Fruit fly (Drosophila melanogaster) whole organism, prepupa: ENCODE results near the gene CG18258.

Source experiments
- Blimp-1 ChIP-seq: fragments of 200-800 bp; sonication (Bioruptor generic); optimal IDR thresholded peaks from 3 replicates; lab custom pipeline; 2017; ENCODE audit warnings: missing biosample characterization, missing genetic modification characterization, mild to moderate bottlenecking, moderate library complexity, missing genetic modification reagents
- CG10631 ChIP-seq: fragments of 200-800 bp; sonication (Bioruptor generic); optimal IDR thresholded peaks from 2 replicates; lab custom pipeline; 2016; ENCODE audit warnings: missing biosample characterization, missing genetic modification characterization
- CG10669 ChIP-seq: fragments of 200-800 bp; sonication (Bioruptor generic); optimal IDR thresholded peaks from 3 replicates; lab custom pipeline; 2018; ENCODE audit warnings: missing biosample characterization, mild to moderate bottlenecking, missing genetic modification characterization, moderate library complexity
- CG11294 ChIP-seq: fragments of 200-800 bp; sonication (Bioruptor generic); IDR thresholded peaks from 2 replicates; pipeline ENCODE4 v1.3.6; 2022; ENCODE audit warnings: missing biosample characterization, missing genetic modification characterization
- CG11762 ChIP-seq: fragments of 200-800 bp; sonication (Bioruptor generic); optimal IDR thresholded peaks from 3 replicates; lab custom pipeline; 2016; ENCODE audit warnings: missing biosample characterization, missing genetic modification characterization; ENCODE audit not compliant: insufficient read depth
- CG15336 ChIP-seq: fragments of 200-800 bp; sonication (Bioruptor generic); IDR thresholded peaks from 2 replicates; pipeline ENCODE4 v1.3.6; 2022; ENCODE audit warnings: missing biosample characterization, missing genetic modification characterization
- CG1621 ChIP-seq: fragments of 200-800 bp; sonication (Bioruptor generic); optimal IDR thresholded peaks from 3 replicates; lab custom pipeline; 2018; ENCODE audit warnings: missing biosample characterization, mild to moderate bottlenecking, missing genetic modification characterization
- CG16779 ChIP-seq: fragments of 200-800 bp; sonication (Bioruptor generic); optimal IDR thresholded peaks from 3 replicates; lab custom pipeline; 2017; ENCODE audit warnings: missing biosample characterization, mild to moderate bottlenecking, missing genetic modification characterization
- CG3032 ChIP-seq: fragments of 200-800 bp; optimal IDR thresholded peaks from 2 replicates; lab custom pipeline; 2019; ENCODE audit warnings: missing biosample characterization, mild to moderate bottlenecking, missing genetic modification characterization, moderate library complexity
- CG32006 ChIP-seq: fragments of 200-800 bp; sonication (Bioruptor generic); optimal IDR thresholded peaks from 3 replicates; lab custom pipeline; 2017; ENCODE audit warnings: missing biosample characterization, mild to moderate bottlenecking, missing genetic modification characterization
- CG34406 ChIP-seq: fragments of 200-800 bp; sonication (Bioruptor generic); optimal IDR thresholded peaks from 3 replicates; lab custom pipeline; 2016; ENCODE audit warnings: missing biosample characterization, missing genetic modification characterization
- CG3919 ChIP-seq: fragments of 200-800 bp; sonication (Bioruptor generic); optimal IDR thresholded peaks from 3 replicates; lab custom pipeline; 2016; ENCODE audit warnings: missing biosample characterization, missing genetic modification characterization
- CG6163 ChIP-seq: fragments of 200-800 bp; sonication (Bioruptor generic); IDR thresholded peaks from 3 replicates; pipeline ENCODE4 v1.3.6; 2022; ENCODE audit warnings: missing biosample characterization, missing genetic modification characterization
- CG6276 ChIP-seq: fragments of 200-800 bp; sonication (Bioruptor generic); optimal IDR thresholded peaks from 2 replicates; lab custom pipeline; 2017; ENCODE audit warnings: missing biosample characterization, mild to moderate bottlenecking, missing genetic modification characterization
- CG6808 ChIP-seq: fragments of 200-800 bp; sonication (Bioruptor generic); optimal IDR thresholded peaks from 3 replicates; lab custom pipeline; 2017; ENCODE audit warnings: missing biosample characterization, missing genetic modification characterization, mild to moderate bottlenecking, moderate library complexity, missing genetic modification reagents
- CG6854 ChIP-seq: fragments of 200-800 bp; sonication (Bioruptor generic); optimal IDR thresholded peaks from 2 replicates; lab custom pipeline; 2017; ENCODE audit warnings: missing biosample characterization, mild to moderate bottlenecking, missing genetic modification characterization
- CG7368 ChIP-seq: fragments of 200-800 bp; sonication (Bioruptor generic); optimal IDR thresholded peaks from 3 replicates; lab custom pipeline; 2016; ENCODE audit warnings: missing biosample characterization, missing genetic modification characterization
- CG8119 ChIP-seq: fragments of 200-800 bp; sonication (Bioruptor generic); IDR thresholded peaks from 3 replicates; pipeline ENCODE4 v1.3.6; 2022; ENCODE audit warnings: missing biosample characterization, missing genetic modification characterization
- CG8319 ChIP-seq: fragments of 200-800 bp; sonication (Bioruptor generic); optimal IDR thresholded peaks from 3 replicates; lab custom pipeline; 2016; ENCODE audit warnings: missing biosample characterization, missing genetic modification characterization
- CG8632 ChIP-seq: fragments of 200-800 bp; sonication (Bioruptor generic); optimal IDR thresholded peaks from 3 replicates; lab custom pipeline; 2016; ENCODE audit warnings: missing biosample characterization, missing genetic modification characterization
- CG9139 ChIP-seq: fragments of 200-800 bp; sonication (Bioruptor generic); optimal IDR thresholded peaks from 3 replicates; lab custom pipeline; 2017; ENCODE audit warnings: missing biosample characterization, mild to moderate bottlenecking, missing genetic modification characterization
- Eip78C ChIP-seq: fragments of 200-800 bp; sonication (Bioruptor generic); peaks from one replicate; lab custom pipeline; 2016; ENCODE audit warnings: missing biosample characterization, missing genetic modification characterization
- Eip93F ChIP-seq: fragments of 200-800 bp; sonication (Bioruptor generic); optimal IDR thresholded peaks from 2 replicates; lab custom pipeline; 2016; ENCODE audit warnings: missing biosample characterization, mild to moderate bottlenecking, missing genetic modification characterization
- Ets21C ChIP-seq: fragments of 200-800 bp; sonication (Bioruptor generic); optimal IDR thresholded peaks from 3 replicates; lab custom pipeline; 2016; ENCODE audit warnings: missing biosample characterization, missing genetic modification characterization
- Ets96B ChIP-seq: fragments of 200-800 bp; optimal IDR thresholded peaks from 2 replicates; lab custom pipeline; 2019; ENCODE audit warnings: missing biosample characterization, mild to moderate bottlenecking, missing genetic modification characterization, moderate library complexity
- Gug ChIP-seq: fragments of 200-800 bp; sonication (Bioruptor generic); IDR thresholded peaks from 2 replicates; pipeline ENCODE4 v1.3.6; 2022; ENCODE audit warnings: missing biosample characterization, missing genetic modification characterization
- Lpt ChIP-seq: fragments of 200-800 bp; sonication (Bioruptor generic); optimal IDR thresholded peaks from 3 replicates; lab custom pipeline; 2016; ENCODE audit warnings: missing biosample characterization, missing genetic modification characterization
- Met ChIP-seq: fragments of 200-800 bp; sonication (Bioruptor generic); optimal IDR thresholded peaks from 3 replicates; lab custom pipeline; 2016; ENCODE audit warnings: missing biosample characterization, missing genetic modification characterization
- Smox ChIP-seq: fragments of 200-800 bp; sonication (Bioruptor generic); optimal IDR thresholded peaks from 3 replicates; lab custom pipeline; 2016; ENCODE audit warnings: missing biosample characterization, missing genetic modification characterization
- Sox102F ChIP-seq: fragments of 200-800 bp; sonication (Bioruptor generic); optimal IDR thresholded peaks from 2 replicates; lab custom pipeline; 2016; ENCODE audit warnings: missing biosample characterization, mild to moderate bottlenecking, missing genetic modification characterization
- cyc ChIP-seq: fragments of 200-800 bp; sonication (Bioruptor generic); optimal IDR thresholded peaks from 3 replicates; lab custom pipeline; 2016; ENCODE audit warnings: missing biosample characterization, missing genetic modification characterization
- dac ChIP-seq: fragments of 200-800 bp; sonication (Bioruptor generic); optimal IDR thresholded peaks from 2 replicates; lab custom pipeline; 2017; ENCODE audit warnings: missing biosample characterization, mild to moderate bottlenecking, missing genetic modification characterization
- fkh ChIP-seq: fragments of 200-800 bp; sonication (Bioruptor generic); optimal IDR thresholded peaks from 3 replicates; lab custom pipeline; 2017; ENCODE audit warnings: missing biosample characterization, mild to moderate bottlenecking, missing genetic modification characterization, moderate library complexity
- net ChIP-seq: fragments of 200-800 bp; sonication (Bioruptor generic); optimal IDR thresholded peaks from 3 replicates; lab custom pipeline; 2016; ENCODE audit warnings: missing biosample characterization, missing genetic modification characterization
- pdm3 ChIP-seq: fragments of 200-800 bp; sonication (Bioruptor generic); optimal IDR thresholded peaks from 3 replicates; lab custom pipeline; 2016; ENCODE audit warnings: missing biosample characterization, missing genetic modification characterization
- svp ChIP-seq: fragments of 200-800 bp; sonication (Bioruptor generic); peaks from one replicate; lab custom pipeline; 2016; ENCODE audit warnings: missing biosample characterization, missing genetic modification characterization
- topi ChIP-seq: fragments of 200-800 bp; sonication (Bioruptor generic); optimal IDR thresholded peaks from 3 replicates; lab custom pipeline; 2016; ENCODE audit warnings: missing biosample characterization, missing genetic modification characterization
- vri ChIP-seq: fragments of 200-800 bp; sonication (Bioruptor generic); optimal IDR thresholded peaks from 3 replicates; lab custom pipeline; 2016; ENCODE audit warnings: missing biosample characterization, mild to moderate bottlenecking, missing genetic modification characterization

CG18258 gene

dm6 chrX:17218232-17218951, 6.3 kb downstream of the CG18258 start, which contains the start of gene CG12998 (continued):
- peak; percentile 29 for TF ChIP-seq CG8632 (GFP tag; lab: Kevin White, UChicago)
- no peak for TF ChIP-seq Lpt (GFP tag; lab: Kevin White, UChicago)
- TF ChIP-seq Smox: no peak
- peak; percentile 49 for TF ChIP-seq pdm3 (GFP tag; lab: Kevin White, UChicago)
- TF ChIP-seq CG16779 (tag; lab: Kevin White, UChicago): no peak
- no peak for TF ChIP-seq dac (GFP tag; lab: Kevin White, UChicago)
- TF ChIP-seq vri (GFP tag; lab: Kevin White, UChicago): no peak
- peak; percentile 3 for TF ChIP-seq CG6276
- TF ChIP-seq CG11762: peak; percentile 8
- TF ChIP-seq CG8119 (GFP tag; lab: Robert Waterston, UW): peak; percentile 40; the same call in 2 of the 3 replicates
- TF ChIP-seq Met (GFP tag; lab: Kevin White, UChicago): no peak
- no peak for TF ChIP-seq CG11294 (GFP tag; lab: Robert Waterston, UW)
- no peak for TF ChIP-seq Ets21C
- TF ChIP-seq CG32006 (GFP tag; lab: Kevin White, UChicago): peak; percentile 53
- TF ChIP-seq CG8319 (GFP tag; lab: Kevin White, UChicago): no peak
- peak; percentile 25 for TF ChIP-seq CG6808
- peak; percentile 15 for TF ChIP-seq CG1621 (tag; lab: Kevin White, UChicago)
- no peak for TF ChIP-seq svp (GFP tag; lab: Kevin White, UChicago)
- no peak for TF ChIP-seq Eip93F
- TF ChIP-seq net: peak; percentile 45
- TF ChIP-seq CG9139 (GFP tag; lab: Kevin White, UChicago): no peak
- peak; percentile 54 for TF ChIP-seq CG15336
- TF ChIP-seq CG7368 (GFP tag; lab: Kevin White, UChicago): no peak
- TF ChIP-seq Blimp-1 (GFP tag; lab: Kevin White, UChicago): no peak
- no peak for TF ChIP-seq cyc (GFP tag; lab: Kevin White, UChicago)
- peak; percentile 50 for TF ChIP-seq Gug (GFP tag; lab: Robert Waterston, UW)
- no peak for TF ChIP-seq topi
- peak; percentile 84 for TF ChIP-seq Eip78C (GFP tag; lab: Kevin White, UChicago)
- no peak for TF ChIP-seq CG6854
- peak; percentile 13 for TF ChIP-seq CG10631
- peak; percentile 34 for TF ChIP-seq Ets96B

- TF ChIP-seq CG10669 (GFP tag; lab: Kevin White, UChicago) (no peak), Gug (GFP tag; lab: Robert Waterston, UW) (no peak), CG1621 (tag; lab: Kevin White, UChicago) (no peak), CG6163 (GFP tag; lab: Robert Waterston, UW) (no peak), CG34406 (no peak), CG10631 (no peak)
These were observed 9.0 kb downstream of the CG18258 start, which contains the start of gene CG5172 for dm6 chrX:17221142-17221541. CG5172 (plus strand) TSS chrX:17221442.

DNA sequence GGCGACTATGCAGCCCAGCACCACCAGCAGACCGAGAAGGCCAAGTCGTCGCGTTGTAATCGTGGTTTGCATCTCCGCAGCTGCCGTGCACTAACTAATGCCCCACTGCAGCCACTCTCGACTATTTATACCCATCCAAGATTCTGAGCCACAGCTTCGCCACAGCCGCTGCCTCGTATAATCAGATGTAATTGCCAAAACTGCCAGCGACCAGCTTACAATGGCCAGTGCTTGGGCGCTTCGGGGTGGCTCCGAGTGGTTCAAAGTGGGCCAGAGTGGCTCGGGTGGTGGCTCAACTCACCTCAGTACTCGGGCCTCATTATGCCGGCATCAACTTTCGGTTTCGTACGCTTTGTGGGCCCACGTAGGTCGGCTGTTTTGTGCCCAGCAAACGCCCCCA, 11.6 kb downstream of the CG18258 start, which contains the start of gene CG34327:
Gene CG34327 (minus strand): TSS at position 101 of the 400 bp plus-strand sequence.
- TF ChIP-seq CG3919: no peak
- TF ChIP-seq pdm3 (GFP tag; lab: Kevin White, UChicago): no peak
- no peak for TF ChIP-seq CG3032 (tag; lab: Kevin White, UChicago)
- no peak for TF ChIP-seq Sox102F (GFP tag; lab: Kevin White, UChicago)
- no peak for TF ChIP-seq Met (GFP tag; lab: Kevin White, UChicago)
- no peak for TF ChIP-seq fkh
- TF ChIP-seq CG10669 (GFP tag; lab: Kevin White, UChicago): no peak
